Worm (Caenorhabditis elegans): ENCODE measurements around the gene ftt-2.

DNA sequence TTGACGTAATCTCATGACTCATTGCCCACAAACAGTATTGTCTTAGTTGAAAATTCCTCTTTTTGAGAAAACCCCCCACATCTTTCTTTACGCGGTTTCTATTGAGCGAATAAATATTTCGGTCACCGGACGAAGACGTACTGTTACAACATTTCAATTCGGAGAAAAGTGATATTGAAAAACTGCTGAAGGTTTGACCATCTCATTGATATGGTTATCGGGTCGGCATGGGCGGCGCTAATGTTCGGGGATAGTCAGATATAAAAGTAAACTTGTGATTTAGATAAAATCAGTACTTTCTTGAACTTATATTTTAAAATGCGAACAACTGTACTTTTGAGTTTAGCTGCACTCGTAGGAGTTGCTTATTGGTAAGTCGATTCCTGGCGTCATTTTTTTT, 41.9 kb upstream of the ftt-2 start, which contains the start of gene T04F8.8:
- TF ChIP-seq mep-1 (tag; optimal IDR thresholded peaks at IDR 0.05) (no peak), pag-3 (tag; optimal IDR thresholded peaks at IDR 0.05; ENCODE audit: borderline replicate concordance, insufficient read depth) (no peak), nhr-12 (tag; optimal IDR thresholded peaks at IDR 0.05) (no peak)
